Fruit fly (Drosophila melanogaster) whole organism, embryonic: ENCODE data around the gene CG33647.

Source experiments
- Aef1 ChIP-seq: fragments of 200-800 bp; sonication (Bioruptor generic); IDR thresholded peaks from 3 replicates; pipeline ENCODE4 v1.3.6; 2022; ENCODE audit warnings: missing biosample characterization, missing genetic modification characterization
- Awh ChIP-seq: fragments of 200-800 bp; sonication (Bioruptor generic); IDR thresholded peaks from 2 replicates; pipeline ENCODE4, ENCODE4 v1.3.6; 2022; ENCODE audit warnings: missing biosample characterization, missing genetic modification characterization
- CG10543 ChIP-seq: fragments of 200-800 bp; sonication (Bioruptor generic); optimal IDR thresholded peaks from 3 replicates; lab custom pipeline; 2017; ENCODE audit warnings: missing biosample characterization, mild to moderate bottlenecking, missing genetic modification characterization, moderate library complexity
- CG11093 ChIP-seq: fragments of 200-800 bp; sonication (Bioruptor generic); IDR thresholded peaks from 3 replicates; pipeline ENCODE4 v1.3.6; 2022; ENCODE audit warnings: missing biosample characterization, missing genetic modification characterization
- CG12769 ChIP-seq: fragments of 200-800 bp; sonication (Bioruptor generic); optimal IDR thresholded peaks from 2 replicates; lab custom pipeline; 2019; ENCODE audit warnings: missing biosample characterization, mild to moderate bottlenecking, missing genetic modification characterization, moderate library complexity
- CG13894 ChIP-seq: fragments of 200-800 bp; sonication (Bioruptor generic); optimal IDR thresholded peaks from 3 replicates; lab custom pipeline; 2018; ENCODE audit warnings: missing biosample characterization, mild to moderate bottlenecking, missing genetic modification characterization, moderate library complexity
- CG15269 ChIP-seq: fragments of 200-800 bp; sonication (Bioruptor generic); optimal IDR thresholded peaks from 2 replicates; lab custom pipeline; 2018; ENCODE audit warnings: missing biosample characterization, mild to moderate bottlenecking, missing genetic modification characterization, moderate library complexity
- CG1602 ChIP-seq: fragments of 200-800 bp; sonication (Bioruptor generic); optimal IDR thresholded peaks from 3 replicates; lab custom pipeline; 2016; ENCODE audit warnings: missing biosample characterization, missing genetic modification characterization
- CG17612 ChIP-seq: fragments of 200-800 bp; sonication (Bioruptor generic); IDR thresholded peaks from 2 replicates; pipeline ENCODE4 v1.3.6; 2022; ENCODE audit warnings: missing biosample characterization, missing genetic modification characterization
- CG2129 ChIP-seq: fragments of 200-800 bp; sonication (Bioruptor generic); IDR thresholded peaks from 2 replicates; pipeline ENCODE4 v1.3.6; 2022; ENCODE audit warnings: missing biosample characterization, missing genetic modification characterization; ENCODE audit not compliant: partially characterized antibody
- CG3995 ChIP-seq: fragments of 200-800 bp; sonication (Bioruptor generic); optimal IDR thresholded peaks from 3 replicates; lab custom pipeline; 2016; ENCODE audit warnings: missing biosample characterization, missing genetic modification characterization
- CG42726 ChIP-seq: fragments of 200-800 bp; sonication (Bioruptor generic); IDR thresholded peaks from 2 replicates; pipeline ENCODE4 v1.3.6; 2022; ENCODE audit warnings: missing biosample characterization, missing genetic modification characterization; ENCODE audit not compliant: partially characterized antibody
- CG6175 ChIP-seq: fragments of 200-800 bp; sonication (Bioruptor generic); IDR thresholded peaks from 3 replicates; pipeline ENCODE4 v1.3.6; 2022; ENCODE audit warnings: missing biosample characterization, missing genetic modification characterization
- CG7372 ChIP-seq: fragments of 200-800 bp; sonication (Bioruptor generic); IDR thresholded peaks from 2 replicates; pipeline ENCODE4 v1.3.6; 2022; ENCODE audit warnings: missing biosample characterization, missing genetic modification characterization
- CG8290 ChIP-seq, 3 experiments: fragments of 200-800 bp; sonication (Bioruptor generic); optimal IDR thresholded peaks; 2 replicates each; lab custom pipeline; 2016 to 2019; ENCODE audit warnings: missing biosample characterization in 3 of 3, missing genetic modification characterization in 3 of 3, mild to moderate bottlenecking in 2 of 3, moderate library complexity in 1 of 3
- CG9876 ChIP-seq: fragments of 200-800 bp; sonication (Bioruptor generic); optimal IDR thresholded peaks from 2 replicates; lab custom pipeline; 2016; ENCODE audit warnings: missing biosample characterization, missing genetic modification characterization
- Doc2 ChIP-seq: fragments of 200-800 bp; sonication (Bioruptor generic); IDR thresholded peaks from 2 replicates; pipeline ENCODE4 v1.3.6; 2022; ENCODE audit warnings: missing biosample characterization, missing genetic modification characterization
- Dp ChIP-seq: fragments of 200-800 bp; sonication (Bioruptor generic); optimal IDR thresholded peaks from 2 replicates; lab custom pipeline; 2018; ENCODE audit warnings: missing biosample characterization, mild to moderate bottlenecking, missing genetic modification characterization, moderate library complexity
- Fer2 ChIP-seq: fragments of 200-800 bp; sonication (Bioruptor generic); optimal IDR thresholded peaks from 2 replicates; lab custom pipeline; 2018; ENCODE audit warnings: missing biosample characterization, mild to moderate bottlenecking, missing genetic modification characterization, moderate library complexity
- Gug ChIP-seq: fragments of 200-800 bp; sonication (Bioruptor generic); IDR thresholded peaks from 4 replicates; pipeline ENCODE4 v1.3.6; 2022; ENCODE audit warnings: missing biosample characterization, missing genetic modification characterization
- HmgZ ChIP-seq: fragments of 200-800 bp; sonication (Bioruptor generic); optimal IDR thresholded peaks from 2 replicates; lab custom pipeline; 2018; ENCODE audit warnings: missing biosample characterization, mild to moderate bottlenecking, missing genetic modification characterization
- Hmr ChIP-seq: fragments of 200-800 bp; sonication (Bioruptor generic); optimal IDR thresholded peaks from 3 replicates; lab custom pipeline; 2017; ENCODE audit warnings: mild to moderate bottlenecking, missing biosample characterization, missing genetic modification reagents, missing genetic modification characterization
- Hr39 ChIP-seq: fragments of >200 bp; optimal IDR thresholded peaks from 2 replicates; lab custom pipeline; 2017
- Hr78 ChIP-seq, 2 experiments: fragments of 200-800 bp in 1 of 2; fragments of >200 bp in 1 of 2; sonication (Bioruptor generic) in 1 of 2; optimal IDR thresholded peaks; 2 replicates each; lab custom pipeline; 2017 to 2019; ENCODE audit warnings: missing biosample characterization in 2 of 2, missing genetic modification characterization in 2 of 2, mild to moderate bottlenecking in 1 of 2, moderate library complexity in 1 of 2
- Mes4 ChIP-seq: fragments of 200-800 bp; sonication (Bioruptor generic); optimal IDR thresholded peaks from 2 replicates; lab custom pipeline; 2016; ENCODE audit warnings: missing biosample characterization, missing genetic modification characterization
- NK7.1 ChIP-seq: fragments of 200-800 bp; sonication (Bioruptor generic); optimal IDR thresholded peaks from 3 replicates; lab custom pipeline; 2016; ENCODE audit warnings: missing biosample characterization, missing genetic modification characterization
- Nf-YC ChIP-seq: fragments of 200-800 bp; optimal IDR thresholded peaks from 3 replicates; lab custom pipeline; 2019; ENCODE audit warnings: missing biosample characterization, mild to moderate bottlenecking, missing genetic modification characterization, moderate library complexity
- Vsx1 ChIP-seq: fragments of 200-800 bp; sonication (Bioruptor generic); optimal IDR thresholded peaks from 2 replicates; lab custom pipeline; 2017; ENCODE audit warnings: missing biosample characterization, mild to moderate bottlenecking, missing genetic modification characterization, missing genetic modification reagents
- abd-A ChIP-seq: fragments of 200-800 bp; sonication (Bioruptor generic); optimal IDR thresholded peaks from 3 replicates; lab custom pipeline; 2019; ENCODE audit warnings: missing biosample characterization, mild to moderate bottlenecking, missing genetic modification characterization, moderate library complexity
- cad ChIP-seq: fragments of >200 bp; optimal IDR thresholded peaks from 2 replicates; lab custom pipeline; 2017; ENCODE audit warnings: missing biosample characterization, missing genetic modification characterization
- chinmo ChIP-seq: fragments of 200-800 bp; sonication (Bioruptor generic); IDR thresholded peaks from 4 replicates; pipeline ENCODE4 v1.3.6; 2022; ENCODE audit warnings: missing biosample characterization, missing genetic modification characterization; ENCODE audit not compliant: partially characterized antibody
- dati ChIP-seq: fragments of 200-800 bp; sonication (Bioruptor generic); IDR thresholded peaks from 2 replicates; pipeline ENCODE4 v1.3.6; 2022; ENCODE audit warnings: missing biosample characterization, missing genetic modification characterization
- emc ChIP-seq: fragments of 200-800 bp; sonication (Bioruptor generic); optimal IDR thresholded peaks from 2 replicates; lab custom pipeline; 2016; ENCODE audit warnings: missing biosample characterization, missing genetic modification characterization
- her ChIP-seq: fragments of 200-800 bp; sonication (Bioruptor generic); optimal IDR thresholded peaks from 2 replicates; lab custom pipeline; 2016; ENCODE audit warnings: missing biosample characterization, missing genetic modification characterization
- kni ChIP-seq: fragments of 200-800 bp; sonication (Bioruptor generic); optimal IDR thresholded peaks from 3 replicates; lab custom pipeline; 2017; ENCODE audit warnings: mild to moderate bottlenecking, missing biosample characterization, missing genetic modification reagents, missing genetic modification characterization
- lab ChIP-seq: fragments of 200-800 bp; sonication (Bioruptor generic); optimal IDR thresholded peaks from 3 replicates; lab custom pipeline; 2017; ENCODE audit warnings: missing biosample characterization, missing genetic modification characterization, mild to moderate bottlenecking, moderate library complexity, missing genetic modification reagents
- lilli ChIP-seq: fragments of 200-800 bp; sonication (Bioruptor generic); optimal IDR thresholded peaks from 3 replicates; lab custom pipeline; 2016; ENCODE audit warnings: missing biosample characterization, missing genetic modification characterization
- oc ChIP-seq: fragments of 200-800 bp; sonication (Bioruptor generic); optimal IDR thresholded peaks from 2 replicates; lab custom pipeline; 2018; ENCODE audit warnings: missing biosample characterization, mild to moderate bottlenecking, missing genetic modification characterization, moderate library complexity
- odd ChIP-seq: fragments of 200-800 bp; sonication (Bioruptor generic); optimal IDR thresholded peaks from 2 replicates; lab custom pipeline; 2017; ENCODE audit warnings: missing biosample characterization, mild to moderate bottlenecking, missing genetic modification characterization
- sd ChIP-seq: fragments of 200-800 bp; sonication (Bioruptor generic); optimal IDR thresholded peaks from 3 replicates; lab custom pipeline; 2018; ENCODE audit warnings: missing biosample characterization, mild to moderate bottlenecking, missing genetic modification characterization, moderate library complexity
- sima ChIP-seq: fragments of 200-800 bp; sonication (Bioruptor generic); optimal IDR thresholded peaks from 2 replicates; lab custom pipeline; 2016; ENCODE audit warnings: missing biosample characterization, missing genetic modification characterization
- sna ChIP-seq: fragments of 200-800 bp; sonication (Bioruptor generic); IDR thresholded peaks from 2 replicates; pipeline ENCODE4 v1.3.6; 2022; ENCODE audit warnings: missing biosample characterization, missing genetic modification characterization; ENCODE audit not compliant: partially characterized antibody
- so ChIP-seq: fragments of 200-800 bp; sonication (Bioruptor generic); IDR thresholded peaks from 3 replicates; pipeline ENCODE4 v1.3.6; 2022; ENCODE audit warnings: missing biosample characterization, missing genetic modification characterization
- sqz ChIP-seq: fragments of 200-800 bp; sonication (Bioruptor generic); optimal IDR thresholded peaks from 3 replicates; lab custom pipeline; 2018; ENCODE audit warnings: missing biosample characterization, mild to moderate bottlenecking, missing genetic modification characterization
- sr ChIP-seq: fragments of 200-800 bp; sonication (Bioruptor generic); IDR thresholded peaks from 3 replicates; pipeline ENCODE4 v1.3.6; 2022; ENCODE audit warnings: missing biosample characterization, missing genetic modification characterization
- tin ChIP-seq: fragments of 200-800 bp; sonication (Bioruptor generic); optimal IDR thresholded peaks from 3 replicates; lab custom pipeline; 2016; ENCODE audit warnings: missing biosample characterization, missing genetic modification characterization
- tio ChIP-seq: fragments of 200-800 bp; sonication (Bioruptor generic); optimal IDR thresholded peaks from 2 replicates; lab custom pipeline; 2017; ENCODE audit warnings: missing biosample characterization, missing genetic modification characterization, inconsistent platforms
- vvl ChIP-seq: fragments of 200-800 bp; sonication (Bioruptor generic); IDR thresholded peaks from 2 replicates; pipeline ENCODE4 v1.3.6; 2022; ENCODE audit warnings: missing biosample characterization, missing genetic modification characterization
- yki ChIP-seq: fragments of >200 bp; optimal IDR thresholded peaks from 3 replicates; lab custom pipeline; 2018

Gene CG33647

DNA sequence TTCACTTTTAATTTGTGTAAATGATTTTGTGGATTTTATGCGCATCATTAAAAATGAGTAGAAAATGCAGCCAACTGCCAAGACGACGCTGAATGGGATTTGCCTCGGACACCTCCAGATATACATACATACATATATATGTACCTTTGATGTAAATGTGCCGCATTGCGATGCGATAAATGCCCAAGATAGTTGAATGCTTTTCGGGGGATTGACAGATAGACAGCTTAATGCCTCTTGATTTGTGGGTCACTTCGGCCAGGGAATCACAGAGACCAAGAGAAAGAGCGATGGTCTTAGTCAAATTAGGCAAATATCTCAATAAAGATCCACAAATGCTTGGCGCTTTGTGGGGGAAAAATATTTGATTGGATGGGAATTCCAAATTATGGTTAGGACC is 37.4 kb upstream of the CG33647 start (continued):
- no peak for TF ChIP-seq CG2129 (GFP tag; lab: Robert Waterston, UW)
- TF ChIP-seq sima (GFP tag; lab: Kevin White, UChicago): no peak
- peak; percentile 53 for TF ChIP-seq oc (tag; lab: Kevin White, UChicago)
- TF ChIP-seq CG9876 (GFP tag; lab: Kevin White, UChicago): no peak
- TF ChIP-seq sr (GFP tag; lab: Robert Waterston, UW): no peak
- no peak for TF ChIP-seq CG1602 (GFP tag; lab: Kevin White, UChicago)
- TF ChIP-seq Doc2 (GFP tag; lab: Robert Waterston, UW): no peak
- no peak for TF ChIP-seq Nf-YC
- no peak for TF ChIP-seq CG11093 (GFP tag; lab: Robert Waterston, UW)
- peak; percentile 27 for TF ChIP-seq CG12769 (tag; lab: Kevin White, UChicago)
- no peak for TF ChIP-seq emc
- TF ChIP-seq Hr39: no peak
- no peak for TF ChIP-seq Hr78 (GFP tag; optimal IDR thresholded peaks at IDR 0.05; lab: Kevin White, UChicago)

DNA sequence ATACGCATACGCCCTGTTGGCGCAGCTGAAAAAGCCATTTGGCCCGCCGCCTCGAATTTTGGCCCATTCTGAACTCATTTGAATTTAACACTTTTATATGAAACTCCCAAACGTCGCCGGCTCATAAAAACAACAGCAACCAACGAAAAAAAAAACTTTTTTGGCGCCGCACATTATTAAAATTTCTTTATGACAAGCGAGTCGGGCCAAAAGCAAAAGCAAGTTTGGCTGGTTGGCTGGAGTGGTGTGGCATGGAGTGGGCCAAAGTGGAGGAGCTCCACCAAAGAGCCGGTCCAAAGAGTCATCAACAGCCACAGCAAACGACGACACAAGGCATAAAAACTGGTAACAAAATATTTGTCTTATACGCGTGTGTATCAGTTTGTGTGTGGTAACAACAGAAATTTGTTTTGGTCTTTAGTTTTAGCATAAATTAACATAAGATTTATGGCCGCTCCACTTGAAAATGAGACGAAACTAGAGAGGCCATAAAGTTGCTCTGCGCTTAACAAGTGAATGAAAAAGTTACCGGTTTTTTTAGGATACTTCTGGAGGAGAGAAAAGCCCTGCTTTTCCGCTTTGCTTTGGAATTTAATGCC is 36.4 kb upstream of the CG33647 start:
- TF ChIP-seq Fer2 (no peak), CG12769 (tag; lab: Kevin White, UChicago) (peak; percentile 50), CG7372 (GFP tag; lab: Robert Waterston, UW) (0 out of 2 replicates have a peak, but pooled peaks have one; percentile 23), so (GFP tag; lab: Robert Waterston, UW) (0 out of 3 replicates have a peak, but pooled peaks have one; percentile 31), sd (peak; percentile 60), her (no peak), Hmr (GFP tag; lab: Kevin White, UChicago) (no peak), CG42726 (GFP tag; lab: Robert Waterston, UW) (no peak), tio (GFP tag; lab: Kevin White, UChicago) (no peak), odd (GFP tag; lab: Kevin White, UChicago) (no peak), Awh (GFP tag; lab: Robert Waterston, UW) (no peak; the same call in 1 of the 2 replicates), tin (GFP tag; lab: Kevin White, UChicago) (no peak), Dp (no peak), Vsx1 (GFP tag; lab: Kevin White, UChicago) (no peak), abd-A (tag; lab: Kevin White, UChicago) (peak; percentile 96), lab (no peak), lilli (GFP tag; lab: Kevin White, UChicago) (no peak), chinmo (peak; percentile 84; the same call in 2 of the 4 replicates), CG15269 (peak; percentile 5), CG8290 (GFP tag; optimal IDR thresholded peaks at IDR 0.05; lab: Kevin White, UChicago) (no peak), CG8290 (tag; optimal IDR thresholded peaks at IDR 0.05; lab: Kevin White, UChicago) (no peak), NK7.1 (GFP tag; lab: Kevin White, UChicago) (no peak), CG17612 (no peak), Mes4 (GFP tag; lab: Kevin White, UChicago) (no peak), HmgZ (tag; lab: Kevin White, UChicago) (no peak), cad (GFP tag; lab: Kevin White, UChicago) (no peak), sqz (GFP tag; lab: Kevin White, UChicago) (peak; percentile 79), CG6175 (peak; percentile 93), CG13894 (tag; lab: Kevin White, UChicago) (peak; percentile 52), yki (lab: Kevin White, UChicago) (no peak), CG10543 (GFP tag; lab: Kevin White, UChicago) (peak; percentile 50), kni (GFP tag; lab: Kevin White, UChicago) (peak; percentile 29), CG3995 (no peak), sna (GFP tag; lab: Robert Waterston, UW) (no peak), Aef1 (GFP tag; lab: Robert Waterston, UW) (no peak), dati (GFP tag; lab: Robert Waterston, UW) (no peak), vvl (GFP tag; lab: Robert Waterston, UW) (peak; percentile 51; the same call in 1 of the 2 replicates), Gug (GFP tag; lab: Robert Waterston, UW) (no peak)
